Worm (Caenorhabditis elegans) whole organism, late embryonic: ENCODE results near the gene F10E7.11.

Experiments
- ama-1 ChIP-seq: fragments of 150-350 bp; optimal IDR thresholded peaks from 2 replicates; lab custom pipeline; 2014
- ceh-31 ChIP-seq: sonication (generic microtip); optimal IDR thresholded peaks from 2 replicates; lab custom pipeline; 2016; ENCODE audit warnings: missing genetic modification characterization, missing compliant biosample characterization
- nfya-1 ChIP-seq: sonication (generic microtip); optimal IDR thresholded peaks from 2 replicates; lab custom pipeline; 2017; ENCODE audit warnings: missing genetic modification characterization, mild to moderate bottlenecking, missing compliant biosample characterization, antibody characterized with exemption, moderate library complexity
- odd-2 ChIP-seq: sonication (generic microtip); optimal IDR thresholded peaks from 2 replicates; lab custom pipeline; 2017; ENCODE audit warnings: antibody characterized with exemption, mild to moderate bottlenecking, missing genetic modification characterization, missing compliant biosample characterization
- pat-9 ChIP-seq: fragments of 200-800 bp; sonication (Bioruptor generic); optimal IDR thresholded peaks from 2 replicates; lab custom pipeline; 2018; ENCODE audit warnings: mild to moderate bottlenecking, missing genetic modification characterization, moderate library complexity, missing compliant biosample characterization
- tbx-2 ChIP-seq: sonication (generic microtip); optimal IDR thresholded peaks from 2 replicates; lab custom pipeline; 2016; ENCODE audit warnings: missing genetic modification characterization, missing compliant biosample characterization
- ttx-3 ChIP-seq: sonication (generic microtip); optimal IDR thresholded peaks from 2 replicates; lab custom pipeline; 2016; ENCODE audit warnings: missing genetic modification reagents, missing genetic modification characterization, missing compliant biosample characterization

ce11 chrII:7147550-7147949, 24.9 kb upstream of the F10E7.11 start:
- TF ChIP-seq nfya-1 (tag; lab: Kevin White, UChicago) (no peak), odd-2 (tag; lab: Kevin White, UChicago) (no peak), ceh-31 (tag; lab: Kevin White, UChicago) (no peak), ttx-3 (no peak), ama-1 (lab: Kevin White, UChicago) (no peak), tbx-2 (tag; lab: Kevin White, UChicago) (no peak), pat-9 (tag; lab: Kevin White, UChicago) (no peak)
